Worm (Caenorhabditis elegans) whole organism, L3 larva: ENCODE measurements around the gene sra-37.

ENCODE experiments used
- nhr-11 ChIP-seq: fragments of 150-350 bp; optimal IDR thresholded peaks from 2 replicates; lab custom pipeline; 2014; ENCODE audit warnings: missing biosample characterization, missing genetic modification characterization
- nhr-77 ChIP-seq: fragments of 150-350 bp; optimal IDR thresholded peaks from 2 replicates; lab custom pipeline; 2014; ENCODE audit warnings: missing biosample characterization, missing genetic modification characterization

ce11 chrX:13903328-13903727 lies 10.2 kb upstream of the sra-37 start, which contains the start of gene sra-39:
- TF ChIP-seq nhr-11 (tag; lab: Kevin White, UChicago), result no peak
- no peak for TF ChIP-seq nhr-77
